Fruit fly (Drosophila melanogaster): Measurements from ENCODE around the gene RpL34b.

Gene RpL34b

DNA sequence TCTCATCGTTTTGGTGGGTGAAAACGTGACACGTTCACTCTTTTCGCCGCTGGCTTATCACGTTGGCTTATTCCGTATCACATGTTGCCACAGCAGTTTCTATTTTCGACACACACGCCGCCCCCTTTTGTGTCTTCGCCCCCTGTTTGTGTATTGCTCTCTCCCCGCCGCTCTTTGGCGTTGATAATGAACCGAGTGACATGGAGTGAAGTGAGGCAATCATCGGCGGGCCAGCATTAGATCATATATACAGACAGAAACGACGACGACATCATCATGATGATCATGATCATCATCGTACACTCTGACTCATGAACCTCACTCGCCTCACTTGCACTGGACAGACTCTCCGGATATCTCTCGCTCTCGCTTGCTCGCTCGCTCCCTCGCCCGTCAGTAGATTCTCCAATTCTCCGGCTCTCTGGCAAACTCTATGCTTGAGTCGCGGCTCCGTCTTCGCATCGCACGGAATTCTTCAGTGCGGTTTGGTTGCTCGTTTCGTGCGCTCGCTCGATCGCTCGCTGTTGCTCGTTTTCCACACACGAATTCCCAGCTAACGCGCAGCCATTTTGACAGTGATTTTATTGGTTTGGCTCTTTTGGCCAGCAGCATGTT is 35.4 kb upstream of the RpL34b start:
- peak; percentile 26 for TF ChIP-seq CG12768 (GFP tag; optimal IDR thresholded peaks at IDR 0.05)
- TF ChIP-seq Hr96 (GFP tag; optimal IDR thresholded peaks at IDR 0.05), result no peak
- no peak for TF ChIP-seq CG33017 (tag; optimal IDR thresholded peaks at IDR 0.05)
- no peak for TF ChIP-seq toe (GFP tag; optimal IDR thresholded peaks at IDR 0.05)
- TF ChIP-seq CG11617 (GFP tag; optimal IDR thresholded peaks at IDR 0.05), result no peak
- peak; percentile 9 for TF ChIP-seq bab1 (GFP tag; optimal IDR thresholded peaks at IDR 0.05)
- TF ChIP-seq kay (GFP tag; ENCODE audit: borderline replicate concordance), result no peak
- no peak for TF ChIP-seq ovo (GFP tag; optimal IDR thresholded peaks at IDR 0.05)
- TF ChIP-seq Crg-1 (GFP tag; optimal IDR thresholded peaks at IDR 0.05), result no peak
- no peak for TF ChIP-seq cnc (optimal IDR thresholded peaks at IDR 0.05)
- TF ChIP-seq pad (GFP tag; optimal IDR thresholded peaks at IDR 0.05), result no peak
- no peak for TF ChIP-seq CG7045 (GFP tag; optimal IDR thresholded peaks at IDR 0.05)
- no peak for TF ChIP-seq Clk (GFP tag; optimal IDR thresholded peaks at IDR 0.05)
- TF ChIP-seq Mnt (GFP tag; optimal IDR thresholded peaks at IDR 0.05), result peak; percentile 17

DNA sequence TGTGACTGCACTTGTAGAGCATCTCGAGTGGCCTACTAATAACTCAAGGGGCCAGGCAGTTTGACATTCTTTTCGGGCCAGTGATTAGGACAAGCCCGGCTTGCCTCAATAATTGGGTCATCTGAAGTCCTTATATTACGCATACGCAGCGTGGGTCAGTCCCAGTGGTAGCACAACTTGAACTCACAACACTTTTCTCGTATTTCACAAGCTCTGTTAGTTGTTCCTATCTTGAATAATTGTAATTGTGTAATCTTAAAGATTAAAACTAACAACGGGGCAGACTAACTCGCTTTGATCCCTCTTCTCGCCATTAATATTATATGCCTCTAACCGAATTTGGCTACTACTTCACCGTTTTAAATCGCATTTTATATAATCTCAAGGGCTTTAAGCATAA is 34.9 kb upstream of the RpL34b start:
- no peak for TF ChIP-seq CG7045 (GFP tag; optimal IDR thresholded peaks at IDR 0.05)
- no peak for TF ChIP-seq CG1620 (GFP tag; optimal IDR thresholded peaks at IDR 0.05)
- TF ChIP-seq bab1 (GFP tag; optimal IDR thresholded peaks at IDR 0.05), result no peak
- TF ChIP-seq CG11617 (GFP tag; optimal IDR thresholded peaks at IDR 0.05), result no peak
- no peak for TF ChIP-seq Hr96 (GFP tag; optimal IDR thresholded peaks at IDR 0.05)
- TF ChIP-seq ovo (GFP tag; optimal IDR thresholded peaks at IDR 0.05), result no peak
- no peak for TF ChIP-seq kay (GFP tag; ENCODE audit: borderline replicate concordance)
- TF ChIP-seq CG14711 (tag; optimal IDR thresholded peaks at IDR 0.05), result no peak
- no peak for TF ChIP-seq pad (GFP tag; optimal IDR thresholded peaks at IDR 0.05)
- no peak for TF ChIP-seq CG7101 (tag; optimal IDR thresholded peaks at IDR 0.05)
- TF ChIP-seq toe (GFP tag; optimal IDR thresholded peaks at IDR 0.05), result no peak
- no peak for TF ChIP-seq CG12768 (GFP tag; optimal IDR thresholded peaks at IDR 0.05)
- no peak for TF ChIP-seq cic (GFP tag; optimal IDR thresholded peaks at IDR 0.05)
- TF ChIP-seq Mnt (GFP tag; optimal IDR thresholded peaks at IDR 0.05), result no peak
- no peak for TF ChIP-seq cnc (optimal IDR thresholded peaks at IDR 0.05)
- no peak for TF ChIP-seq Crg-1 (GFP tag; optimal IDR thresholded peaks at IDR 0.05)
- no peak for TF ChIP-seq tj (GFP tag; optimal IDR thresholded peaks at IDR 0.05)
- no peak for TF ChIP-seq Clk (GFP tag; optimal IDR thresholded peaks at IDR 0.05)
- TF ChIP-seq CG5204 (GFP tag; optimal IDR thresholded peaks at IDR 0.05), result no peak
- no peak for TF ChIP-seq CG33017 (tag; optimal IDR thresholded peaks at IDR 0.05)

DNA sequence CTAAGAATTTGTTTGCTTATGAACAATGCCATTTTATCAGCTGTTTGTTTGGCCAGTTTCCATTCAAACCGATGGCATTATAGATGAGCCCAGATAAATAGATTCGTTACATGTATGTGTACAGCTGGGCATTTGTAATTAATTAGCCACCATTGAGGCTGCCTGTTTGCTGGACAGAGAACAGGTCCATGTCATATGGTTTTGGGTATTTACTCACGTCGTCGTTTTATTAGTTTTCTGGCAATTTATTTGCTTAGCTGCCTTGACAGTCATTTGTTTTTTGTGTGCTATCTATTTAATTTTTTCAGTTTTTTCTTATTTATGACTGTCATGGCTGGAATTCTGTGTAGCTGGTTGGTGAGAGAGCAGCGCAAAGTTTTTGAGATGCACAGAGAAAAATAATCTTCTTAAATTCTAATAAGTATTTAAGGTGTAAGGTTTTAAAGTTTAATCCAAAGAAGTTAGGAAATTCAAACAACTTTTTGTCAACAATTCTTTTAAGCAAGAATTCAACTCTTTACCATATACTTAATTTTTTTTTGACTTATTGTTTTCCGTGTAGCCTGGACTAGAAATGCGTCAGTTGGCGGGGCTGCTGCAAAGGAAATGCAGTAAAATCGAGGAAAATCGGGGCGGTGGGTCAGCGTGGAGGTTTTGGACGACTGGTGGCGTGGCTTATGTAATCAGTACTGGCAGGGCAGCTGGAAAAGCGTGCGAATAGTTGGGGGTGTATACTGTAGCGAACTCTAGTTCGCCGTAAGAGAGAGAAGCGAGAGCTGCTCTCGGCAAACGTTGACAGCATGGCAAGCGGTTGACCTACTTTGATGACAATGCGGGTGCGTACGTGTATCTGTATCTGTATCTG is 33.7 kb upstream of the RpL34b start:
- peak; percentile 94 for TF ChIP-seq CG7045 (GFP tag; optimal IDR thresholded peaks at IDR 0.05)
- no peak for TF ChIP-seq Hr96 (GFP tag; optimal IDR thresholded peaks at IDR 0.05)
- TF ChIP-seq CG12768 (GFP tag; optimal IDR thresholded peaks at IDR 0.05), result peak; percentile 91
- peak; percentile 77 for TF ChIP-seq CG11617 (GFP tag; optimal IDR thresholded peaks at IDR 0.05)
- TF ChIP-seq Crg-1 (GFP tag; optimal IDR thresholded peaks at IDR 0.05), result peak; percentile 19
- TF ChIP-seq Mnt (GFP tag; optimal IDR thresholded peaks at IDR 0.05), result peak; percentile 34
- peak; percentile 0 for TF ChIP-seq ovo (GFP tag; optimal IDR thresholded peaks at IDR 0.05)
- peak; percentile 13 for TF ChIP-seq CG1620 (GFP tag; optimal IDR thresholded peaks at IDR 0.05)
- TF ChIP-seq toe (GFP tag; optimal IDR thresholded peaks at IDR 0.05), result no peak
- peak; percentile 49 for TF ChIP-seq tj (GFP tag; optimal IDR thresholded peaks at IDR 0.05)
- TF ChIP-seq CG7101 (tag; optimal IDR thresholded peaks at IDR 0.05), result peak; percentile 87
- TF ChIP-seq Clk (GFP tag; optimal IDR thresholded peaks at IDR 0.05), result peak; percentile 75
- peak; percentile 93 for TF ChIP-seq CG33017 (tag; optimal IDR thresholded peaks at IDR 0.05)
- TF ChIP-seq kay (GFP tag; ENCODE audit: borderline replicate concordance), result peak; percentile 63
- TF ChIP-seq pad (GFP tag; optimal IDR thresholded peaks at IDR 0.05), result peak; percentile 40
- TF ChIP-seq CG14711 (tag; optimal IDR thresholded peaks at IDR 0.05), result peak; percentile 79
- TF ChIP-seq cic (GFP tag; optimal IDR thresholded peaks at IDR 0.05), result peak; percentile 23
- no peak for TF ChIP-seq bab1 (GFP tag; optimal IDR thresholded peaks at IDR 0.05)
- no peak for TF ChIP-seq cnc (optimal IDR thresholded peaks at IDR 0.05)
- no peak for TF ChIP-seq CG5204 (GFP tag; optimal IDR thresholded peaks at IDR 0.05)

DNA sequence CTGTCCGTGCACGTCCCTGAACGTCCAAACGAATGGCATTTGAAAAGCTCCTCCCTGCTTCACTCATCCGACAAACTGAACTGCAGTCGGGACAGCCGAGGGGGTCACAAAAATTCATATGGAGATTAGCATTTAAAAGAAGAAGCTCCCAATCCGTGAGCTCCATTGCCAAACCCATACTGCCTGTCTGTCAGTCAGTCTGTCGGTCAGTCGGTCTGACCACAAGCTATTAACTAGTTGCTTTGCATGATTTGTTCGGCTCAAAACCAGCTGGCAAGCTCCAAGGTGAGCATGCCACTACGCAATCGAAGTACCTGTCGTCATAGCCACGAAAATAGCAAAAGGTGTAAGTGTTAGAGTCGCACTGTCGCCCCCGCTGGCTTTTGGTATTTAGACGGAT is 32.7 kb upstream of the RpL34b start:
- no peak for TF ChIP-seq cic (GFP tag; optimal IDR thresholded peaks at IDR 0.05)
- no peak for TF ChIP-seq Clk (GFP tag; optimal IDR thresholded peaks at IDR 0.05)
- TF ChIP-seq ovo (GFP tag; optimal IDR thresholded peaks at IDR 0.05), result no peak

dm6 chr3R:9433270-9433669 is 32.2 kb upstream of the RpL34b start:
- no peak for TF ChIP-seq Mnt (GFP tag; optimal IDR thresholded peaks at IDR 0.05)
- peak; percentile 72 for TF ChIP-seq CG12768 (GFP tag; optimal IDR thresholded peaks at IDR 0.05)

All from whole organism, adult.